Worm (Caenorhabditis elegans) whole organism, L4 larva: ENCODE data around the gene algn-3.

Experiments used
- T20F7.1 ChIP-seq: fragments of 200-800 bp; sonication (Bioruptor generic); optimal IDR thresholded peaks from 2 replicates; lab custom pipeline; 2018; ENCODE audit warnings: mild to moderate bottlenecking, missing genetic modification characterization, missing compliant biosample characterization
- T26A8.4 ChIP-seq: fragments of 200-800 bp; sonication (Bioruptor generic); IDR thresholded peaks from 2 replicates; pipeline ENCODE4 v1.3.6; 2022; ENCODE audit warnings: missing genetic modification characterization, missing compliant biosample characterization
- Y105C5A.15 ChIP-seq: fragments of 200-800 bp; sonication (Bioruptor generic); IDR thresholded peaks from 2 replicates; pipeline ENCODE4 v1.3.6; 2022; ENCODE audit warnings: missing genetic modification characterization, missing compliant biosample characterization
- ama-1 ChIP-seq: fragments of 150-350 bp; optimal IDR thresholded peaks from 2 replicates; lab custom pipeline; 2014; ENCODE audit warnings: inconsistent platforms, mixed read lengths
- ceh-82 ChIP-seq: sonication (generic microtip); optimal IDR thresholded peaks from 2 replicates; lab custom pipeline; 2017; ENCODE audit warnings: missing biosample characterization, missing genetic modification characterization
- daf-12 ChIP-seq: fragments of 150-350 bp; optimal IDR thresholded peaks from 2 replicates; lab custom pipeline; 2014; ENCODE audit warnings: missing biosample characterization, missing genetic modification reagents, missing genetic modification characterization
- dmd-6 ChIP-seq: fragments of 200-800 bp; sonication (Bioruptor generic); IDR thresholded peaks from 2 replicates; pipeline ENCODE4 v1.3.6; 2022; ENCODE audit warnings: missing genetic modification reagents, missing genetic modification characterization, missing compliant biosample characterization
- dpl-1 ChIP-seq: fragments of 150-350 bp; optimal IDR thresholded peaks from 2 replicates; lab custom pipeline; 2014; ENCODE audit warnings: missing biosample characterization, missing genetic modification reagents, missing genetic modification characterization
- lin-13 ChIP-seq: fragments of 150-350 bp; optimal IDR thresholded peaks from 2 replicates; lab custom pipeline; 2014; ENCODE audit warnings: missing biosample characterization, missing genetic modification reagents, missing genetic modification characterization
- nhr-28 ChIP-seq: fragments of 150-350 bp; optimal IDR thresholded peaks from 2 replicates; lab custom pipeline; 2014; ENCODE audit warnings: missing biosample characterization, missing genetic modification characterization
- nhr-77 ChIP-seq: fragments of 150-350 bp; optimal IDR thresholded peaks from 2 replicates; lab custom pipeline; 2014; ENCODE audit warnings: missing biosample characterization, missing genetic modification characterization
- pha-4 ChIP-seq, 2 experiments: fragments of 150-350 bp in 1 of 2; fragments of 200-800 bp in 1 of 2; sonication (Bioruptor generic) in 1 of 2; IDR thresholded peaks in 1 of 2; optimal IDR thresholded peaks in 1 of 2; 2 replicates each; pipeline versions ENCODE4 v1.3.6 to Lab custom; 2014 to 2022; ENCODE audit warnings: missing genetic modification characterization in 2 of 2, missing genetic modification reagents in 2 of 2, missing biosample characterization in 1 of 2, missing compliant biosample characterization in 1 of 2
- unc-39 ChIP-seq: sonication (generic microtip); optimal IDR thresholded peaks from 2 replicates; lab custom pipeline; 2017; ENCODE audit warnings: missing biosample characterization, missing genetic modification characterization
- zag-1 ChIP-seq: fragments of 150-350 bp; optimal IDR thresholded peaks from 2 replicates; lab custom pipeline; 2014; ENCODE audit warnings: missing biosample characterization, missing genetic modification characterization

ce11 chrII:14089796-14090372, 42.7 kb downstream of the algn-3 start:
- TF ChIP-seq unc-39 (tag; lab: Kevin White, UChicago) = no peak
- TF ChIP-seq nhr-28 (tag; lab: Kevin White, UChicago) = no peak
- no peak for TF ChIP-seq Y105C5A.15 (GFP tag; lab: Robert Waterston, UW)
- no peak for TF ChIP-seq T26A8.4 (GFP tag; lab: Robert Waterston, UW)
- no peak for TF ChIP-seq T20F7.1
- no peak for TF ChIP-seq ama-1
- no peak for TF ChIP-seq dpl-1 (GFP tag; lab: Kevin White, UChicago)
- no peak for TF ChIP-seq zag-1 (tag; lab: Kevin White, UChicago)
- no peak for TF ChIP-seq ceh-82
- no peak for TF ChIP-seq nhr-77 (tag; lab: Kevin White, UChicago)
- TF ChIP-seq daf-12 (tag; lab: Kevin White, UChicago) = no peak
- TF ChIP-seq pha-4 (GFP tag; IDR thresholded peaks at IDR 0.05; lab: Robert Waterston, UW) = no peak
- no peak for TF ChIP-seq pha-4 (tag; optimal IDR thresholded peaks at IDR 0.05; lab: Kevin White, UChicago)
- TF ChIP-seq dmd-6 (GFP tag; lab: Robert Waterston, UW) = no peak
- TF ChIP-seq lin-13 (GFP tag; lab: Kevin White, UChicago) = no peak
